Fruit fly (Drosophila melanogaster): ENCODE data around the gene CG14054.

CG14054 gene

DNA sequence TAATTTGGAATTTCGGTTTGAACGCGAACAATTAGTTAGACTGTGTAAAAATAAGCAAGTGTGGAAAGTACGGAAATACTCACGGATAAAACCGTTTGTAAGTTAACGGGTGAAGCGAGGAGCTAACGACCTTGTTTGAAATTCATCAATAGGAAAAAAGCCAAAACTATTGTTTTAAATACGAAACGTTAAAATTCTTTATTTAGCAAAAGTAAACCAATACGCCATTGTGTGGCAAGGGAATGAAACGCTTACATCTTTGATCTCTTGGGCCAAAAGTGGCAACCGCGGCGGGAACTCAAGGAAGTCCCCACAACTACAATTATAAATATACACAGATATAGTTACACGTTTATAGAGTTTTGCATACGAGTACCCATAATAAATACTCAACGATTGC lies at the start of gene CG14054:
CG14054 (minus strand) TSS at position 101 of the 400 bp plus-strand sequence.
- no peak for TF ChIP-seq CG17801 (GFP tag; optimal IDR thresholded peaks at IDR 0.05; ENCODE audit: partially characterized antibody)

dm6 chrX:2112660-2113059 lies 46.5 kb upstream of the CG14054 start:
- no peak for TF ChIP-seq CG17801 (GFP tag; optimal IDR thresholded peaks at IDR 0.05; ENCODE audit: partially characterized antibody)

DNA sequence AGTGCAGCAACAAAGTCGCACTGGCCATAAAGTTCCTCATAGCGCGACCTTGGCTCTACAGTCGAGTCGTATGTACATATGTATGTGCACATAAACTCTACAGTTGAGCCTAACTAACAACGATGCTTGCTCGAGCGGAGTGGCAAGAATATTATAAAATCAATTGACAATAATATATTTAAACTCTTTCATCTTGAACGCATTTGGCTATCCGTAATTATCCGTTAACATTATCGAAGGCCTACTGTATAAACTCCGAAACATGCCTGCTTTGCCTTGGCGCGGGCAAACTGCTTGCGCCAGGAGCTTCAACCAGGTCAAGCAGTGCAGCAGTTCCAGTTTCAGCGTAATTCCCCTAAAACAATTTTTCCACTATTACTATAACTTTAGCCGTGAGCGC lies 42.5 kb upstream of the CG14054 start:
- TF ChIP-seq CG17801 (GFP tag; optimal IDR thresholded peaks at IDR 0.05; ENCODE audit: partially characterized antibody): peak; percentile 15

- peak; percentile 90 for TF ChIP-seq CG17801 (GFP tag; optimal IDR thresholded peaks at IDR 0.05; ENCODE audit: partially characterized antibody)
These were observed 41.7 kb upstream of the CG14054 start for dm6 chrX:2107782-2108409.

- no peak for TF ChIP-seq CG17801 (GFP tag; optimal IDR thresholded peaks at IDR 0.05; ENCODE audit: partially characterized antibody)
These were observed 40.2 kb upstream of the CG14054 start for dm6 chrX:2106367-2106766.

dm6 chrX:2104365-2104764 lies 38.2 kb upstream of the CG14054 start:
- no peak for TF ChIP-seq CG17801 (GFP tag; optimal IDR thresholded peaks at IDR 0.05; ENCODE audit: partially characterized antibody)

DNA sequence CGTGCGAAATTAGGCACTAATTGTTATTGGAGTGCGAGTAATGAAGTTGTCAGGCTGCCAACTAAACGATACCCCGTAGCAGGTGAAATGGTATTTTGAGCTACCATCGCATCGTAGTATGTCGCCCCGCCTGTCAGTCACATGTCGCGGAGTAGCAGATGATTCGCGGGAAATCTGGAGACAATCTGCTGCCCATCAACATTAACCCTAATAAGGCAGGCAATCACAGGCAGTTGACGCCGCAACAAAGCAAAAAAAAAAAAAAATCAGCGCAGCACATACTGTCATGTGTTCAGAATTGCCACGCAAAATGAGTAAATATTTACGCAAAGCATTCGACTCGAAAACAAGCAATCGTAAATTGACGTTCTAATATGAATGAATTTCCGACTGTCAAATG lies 37.7 kb upstream of the CG14054 start:
- no peak for TF ChIP-seq CG17801 (GFP tag; optimal IDR thresholded peaks at IDR 0.05; ENCODE audit: partially characterized antibody)

- no peak for TF ChIP-seq CG17801 (GFP tag; optimal IDR thresholded peaks at IDR 0.05; ENCODE audit: partially characterized antibody)
These were observed 32.1 kb upstream of the CG14054 start for dm6 chrX:2098267-2098666.

- no peak for TF ChIP-seq CG17801 (GFP tag; optimal IDR thresholded peaks at IDR 0.05; ENCODE audit: partially characterized antibody)
These were observed 30.2 kb upstream of the CG14054 start for dm6 chrX:2096341-2096740.

- peak; percentile 93 for TF ChIP-seq CG17801 (GFP tag; optimal IDR thresholded peaks at IDR 0.05; ENCODE audit: partially characterized antibody)
These were observed 28.1 kb upstream of the CG14054 start, which contains the start of gene csw for dm6 chrX:2094072-2094761. TSS of gene csw (plus strand) at chrX:2094234.

DNA sequence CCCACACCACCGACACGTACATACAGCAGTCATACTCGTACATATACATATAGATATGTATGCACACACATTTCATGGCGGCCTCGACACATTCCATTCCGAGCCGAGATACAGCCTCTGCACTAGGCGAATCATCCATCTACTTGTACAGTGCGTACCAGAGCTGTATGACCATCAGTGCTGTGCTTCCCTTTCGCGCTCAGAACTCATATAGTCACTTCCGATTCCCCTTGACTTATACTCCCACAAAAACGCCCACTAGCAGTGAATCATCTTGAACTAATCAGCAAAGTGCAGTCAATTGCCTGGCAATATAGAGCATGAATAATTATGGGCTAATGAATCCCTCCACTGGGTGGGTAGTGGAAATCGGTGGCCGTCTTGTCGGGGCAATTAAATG lies 23.7 kb upstream of the CG14054 start:
- TF ChIP-seq CG17801 (GFP tag; optimal IDR thresholded peaks at IDR 0.05; ENCODE audit: partially characterized antibody): no peak

- no peak for TF ChIP-seq CG17801 (GFP tag; optimal IDR thresholded peaks at IDR 0.05; ENCODE audit: partially characterized antibody)
These were observed 22.6 kb upstream of the CG14054 start for dm6 chrX:2088798-2089197.

DNA sequence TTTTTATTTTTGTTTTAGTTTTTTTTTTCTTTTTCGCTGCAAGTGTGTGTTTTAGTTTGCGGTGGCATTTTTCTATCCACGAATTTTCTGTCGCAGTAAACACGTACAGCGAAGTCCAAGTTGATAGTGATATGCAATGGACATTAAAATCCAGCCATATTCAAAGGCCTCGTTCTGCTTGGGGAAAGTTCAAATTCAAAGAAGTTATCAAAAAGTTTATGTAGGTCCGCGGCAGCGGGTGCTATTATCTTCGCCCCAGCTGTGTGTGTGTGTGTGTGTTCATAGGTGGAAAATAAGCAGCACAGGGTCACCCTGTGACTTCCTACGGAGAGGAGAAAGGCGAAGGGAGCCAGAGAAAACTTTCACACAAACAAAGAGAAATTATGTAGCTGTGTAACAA lies 21.3 kb upstream of the CG14054 start:
- TF ChIP-seq CG17801 (GFP tag; optimal IDR thresholded peaks at IDR 0.05; ENCODE audit: partially characterized antibody): no peak

- peak; percentile 48 for TF ChIP-seq CG17801 (GFP tag; optimal IDR thresholded peaks at IDR 0.05; ENCODE audit: partially characterized antibody)
These were observed 17.6 kb upstream of the CG14054 start for dm6 chrX:2083678-2084162.

dm6 chrX:2083109-2083508 lies 16.9 kb upstream of the CG14054 start:
- TF ChIP-seq CG17801 (GFP tag; optimal IDR thresholded peaks at IDR 0.05; ENCODE audit: partially characterized antibody): peak; percentile 81

DNA sequence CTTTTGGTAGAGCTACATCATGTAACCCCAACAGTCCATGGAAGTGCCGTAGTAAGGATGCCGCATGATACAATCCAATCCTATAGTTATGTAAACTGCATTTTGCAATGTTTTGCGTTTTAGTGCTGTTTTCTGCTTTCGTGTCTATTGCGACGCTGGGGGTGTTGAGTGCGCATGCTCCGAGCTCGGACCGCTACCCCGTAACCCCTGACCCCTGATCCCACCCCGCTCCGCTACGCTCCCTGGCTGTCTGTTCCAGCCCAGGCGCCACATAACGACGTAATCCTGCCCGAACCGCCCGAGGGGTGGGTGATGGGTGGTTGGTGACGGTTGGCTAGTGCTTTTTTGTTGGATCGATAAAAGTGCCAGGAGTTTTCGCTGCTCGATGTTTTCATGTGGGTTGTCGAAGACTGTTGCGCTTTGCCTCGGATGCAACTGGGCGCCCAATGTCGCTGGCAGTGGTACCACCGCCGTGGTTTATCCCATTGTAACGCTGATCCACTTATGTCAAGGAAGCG lies 15.7 kb upstream of the CG14054 start:
- no peak for TF ChIP-seq CG17801 (GFP tag; optimal IDR thresholded peaks at IDR 0.05; ENCODE audit: partially characterized antibody)

Measured in ovary, adult (tissue).